Fruit fly (Drosophila melanogaster): ENCODE data around the gene Pgant4.

DNA sequence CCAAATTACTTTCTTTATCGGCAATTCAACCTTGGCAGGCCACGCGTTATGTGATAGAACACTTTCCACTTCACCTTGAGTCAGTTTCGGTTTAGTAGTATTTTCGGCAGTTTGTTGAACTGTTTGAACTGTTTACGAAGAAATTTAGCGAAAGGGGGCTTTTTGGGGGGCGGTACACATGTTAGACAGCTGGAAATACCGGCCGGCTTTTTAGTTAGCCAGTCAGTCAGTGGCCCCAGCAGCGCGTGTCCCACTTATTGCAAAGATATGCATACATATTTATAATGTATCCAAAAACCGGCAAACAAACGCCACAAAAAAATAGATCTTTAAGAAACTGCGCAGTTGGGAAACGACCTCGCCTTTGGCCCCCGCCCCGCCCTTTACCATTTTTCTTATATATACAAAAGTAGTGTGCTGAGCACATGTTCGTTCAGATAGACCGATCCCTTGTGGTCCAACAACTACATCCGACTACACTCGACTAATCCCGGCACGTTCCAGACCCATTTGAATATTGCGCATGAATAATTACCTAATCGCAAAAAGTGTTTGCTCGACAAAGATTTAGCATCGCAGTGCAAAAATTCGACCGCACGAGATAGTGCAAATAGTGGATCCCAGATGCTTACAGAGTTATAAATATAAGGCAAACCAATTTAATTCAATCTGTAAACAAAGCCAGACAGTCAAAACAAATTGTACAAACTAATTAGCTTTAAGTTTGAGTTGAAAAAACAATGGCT is 7.5 kb downstream of the Pgant4 start:
- TF ChIP-seq CG8478 (optimal IDR thresholded peaks at IDR 0.05) (no peak), CTCF (optimal IDR thresholded peaks at IDR 0.05) (no peak)
